Fruit fly (Drosophila melanogaster) whole organism, embryonic: ENCODE results near the gene CG16753.

Experiments used
- CG1024 ChIP-seq: fragments of 200-800 bp; sonication (Bioruptor generic); IDR thresholded peaks from 2 replicates; pipeline ENCODE4 v1.3.6; 2022; ENCODE audit warnings: missing biosample characterization, missing genetic modification characterization
- CG10267 ChIP-seq: fragments of 200-800 bp; sonication (Bioruptor generic); optimal IDR thresholded peaks from 2 replicates; lab custom pipeline; 2018; ENCODE audit warnings: missing biosample characterization, mild to moderate bottlenecking, missing genetic modification characterization, moderate library complexity
- CG10274 ChIP-seq: fragments of 200-800 bp; sonication (Bioruptor generic); optimal IDR thresholded peaks from 3 replicates; lab custom pipeline; 2017; ENCODE audit warnings: missing biosample characterization, mild to moderate bottlenecking, missing genetic modification characterization
- CG13775 ChIP-seq: fragments of 200-800 bp; sonication (Bioruptor generic); optimal IDR thresholded peaks from 3 replicates; lab custom pipeline; 2017; ENCODE audit warnings: missing biosample characterization, mild to moderate bottlenecking, missing genetic modification characterization
- CG14014 ChIP-seq: fragments of 200-800 bp; sonication (Bioruptor generic); IDR thresholded peaks from 2 replicates; pipeline ENCODE4 v1.3.6; 2022; ENCODE audit warnings: missing biosample characterization, missing genetic modification characterization
- CG15696 ChIP-seq: fragments of 200-800 bp; sonication (Bioruptor generic); optimal IDR thresholded peaks from 2 replicates; lab custom pipeline; 2019; ENCODE audit warnings: missing biosample characterization, mild to moderate bottlenecking, missing genetic modification characterization, moderate library complexity
- CG17612 ChIP-seq: fragments of 200-800 bp; sonication (Bioruptor generic); IDR thresholded peaks from 2 replicates; pipeline ENCODE4 v1.3.6; 2022; ENCODE audit warnings: missing biosample characterization, missing genetic modification characterization
- CG17802 ChIP-seq: fragments of 200-800 bp; sonication (Bioruptor generic); optimal IDR thresholded peaks from 2 replicates; lab custom pipeline; 2018; ENCODE audit warnings: missing biosample characterization, mild to moderate bottlenecking, missing genetic modification characterization, moderate library complexity
- CG18764 ChIP-seq: fragments of 200-800 bp; sonication (Bioruptor generic); optimal IDR thresholded peaks from 3 replicates; lab custom pipeline; 2016; ENCODE audit warnings: missing biosample characterization, missing genetic modification characterization
- CG2678 ChIP-seq: fragments of 200-800 bp; sonication (Bioruptor generic); optimal IDR thresholded peaks from 3 replicates; lab custom pipeline; 2019; ENCODE audit warnings: missing biosample characterization, mild to moderate bottlenecking, missing genetic modification characterization, moderate library complexity
- CG32767 ChIP-seq: fragments of 200-800 bp; sonication (Bioruptor generic); IDR thresholded peaks from 2 replicates; pipeline ENCODE4 v1.3.6; 2022; ENCODE audit warnings: missing biosample characterization, missing genetic modification characterization
- CG33213 ChIP-seq: fragments of 200-800 bp; sonication (Bioruptor generic); optimal IDR thresholded peaks from 3 replicates; lab custom pipeline; 2016; ENCODE audit warnings: missing biosample characterization, missing genetic modification characterization
- CG3847 ChIP-seq: fragments of 200-800 bp; sonication (Bioruptor generic); IDR thresholded peaks from 2 replicates; pipeline ENCODE4 v1.3.6; 2022; ENCODE audit warnings: missing biosample characterization, missing genetic modification characterization
- CG4360 ChIP-seq: fragments of 200-800 bp; sonication (Bioruptor generic); IDR thresholded peaks from 2 replicates; pipeline ENCODE4 v1.3.6; 2022; ENCODE audit warnings: missing biosample characterization, missing genetic modification characterization
- CG6683 ChIP-seq: fragments of 200-800 bp; sonication (Bioruptor generic); optimal IDR thresholded peaks from 2 replicates; lab custom pipeline; 2017; ENCODE audit warnings: missing biosample characterization, mild to moderate bottlenecking, missing genetic modification characterization, missing genetic modification reagents
- CG6689 ChIP-seq: fragments of 200-800 bp; sonication (Bioruptor generic); IDR thresholded peaks from 2 replicates; pipeline ENCODE4 v1.3.6; 2022; ENCODE audit warnings: missing biosample characterization, missing genetic modification characterization
- CG7556 ChIP-seq: fragments of 200-800 bp; sonication (Bioruptor generic); optimal IDR thresholded peaks from 2 replicates; lab custom pipeline; 2017; ENCODE audit warnings: missing biosample characterization, mild to moderate bottlenecking, missing genetic modification characterization
- Ets65A ChIP-seq: fragments of 200-800 bp; sonication (Bioruptor generic); peaks from one replicate; lab custom pipeline; 2016; ENCODE audit warnings: missing biosample characterization, missing genetic modification characterization
- H15 ChIP-seq: fragments of 200-800 bp; sonication (Bioruptor generic); IDR thresholded peaks from 3 replicates; pipeline ENCODE4 v1.3.6; 2022; ENCODE audit warnings: missing biosample characterization, missing genetic modification characterization
- HLHmδ ChIP-seq: fragments of 200-800 bp; sonication (Bioruptor generic); optimal IDR thresholded peaks from 2 replicates; lab custom pipeline; 2018; ENCODE audit warnings: missing biosample characterization, mild to moderate bottlenecking, missing genetic modification characterization, moderate library complexity
- Hr39 ChIP-seq: fragments of >200 bp; optimal IDR thresholded peaks from 2 replicates; lab custom pipeline; 2017
- Hr78 ChIP-seq, 2 experiments: fragments of 200-800 bp in 1 of 2; fragments of >200 bp in 1 of 2; sonication (Bioruptor generic) in 1 of 2; optimal IDR thresholded peaks; 2 replicates each; lab custom pipeline; 2017 to 2019; ENCODE audit warnings: missing biosample characterization in 2 of 2, missing genetic modification characterization in 2 of 2, mild to moderate bottlenecking in 1 of 2, moderate library complexity in 1 of 2
- Poxn ChIP-seq: fragments of 200-800 bp; sonication (Bioruptor generic); IDR thresholded peaks from 2 replicates; pipeline ENCODE4 v1.3.6; 2022; ENCODE audit warnings: missing biosample characterization, missing genetic modification characterization
- Rfx ChIP-seq: fragments of 200-800 bp; sonication (Bioruptor generic); IDR thresholded peaks from 2 replicates; pipeline ENCODE4 v1.3.6; 2022; ENCODE audit warnings: missing biosample characterization, missing genetic modification characterization
- Side ChIP-seq: fragments of 200-800 bp; sonication (Bioruptor generic); optimal IDR thresholded peaks from 2 replicates; lab custom pipeline; 2016; ENCODE audit warnings: missing biosample characterization, missing genetic modification characterization
- ab ChIP-seq: fragments of 200-800 bp; sonication (Bioruptor generic); optimal IDR thresholded peaks from 2 replicates; lab custom pipeline; 2016; ENCODE audit warnings: missing biosample characterization, missing genetic modification characterization
- ato ChIP-seq: fragments of 200-800 bp; sonication (Bioruptor generic); IDR thresholded peaks from 2 replicates; pipeline ENCODE4 v1.3.6; 2022; ENCODE audit warnings: missing biosample characterization, missing genetic modification characterization; ENCODE audit not compliant: partially characterized antibody
- crol ChIP-seq: fragments of 200-800 bp; sonication (Bioruptor generic); IDR thresholded peaks from 2 replicates; pipeline ENCODE4 v1.3.6; 2022; ENCODE audit warnings: missing biosample characterization, missing genetic modification characterization
- cwo ChIP-seq: fragments of 200-800 bp; sonication (Bioruptor generic); optimal IDR thresholded peaks from 3 replicates; lab custom pipeline; 2017; ENCODE audit warnings: missing biosample characterization, missing genetic modification characterization, mild to moderate bottlenecking, moderate library complexity, missing genetic modification reagents
- dan ChIP-seq: fragments of 200-800 bp; sonication (Bioruptor generic); IDR thresholded peaks from 2 replicates; pipeline ENCODE4 v1.3.6; 2022; ENCODE audit warnings: missing biosample characterization, missing genetic modification characterization
- dpn ChIP-seq, 2 experiments: fragments of 200-800 bp; sonication (Bioruptor generic); optimal IDR thresholded peaks; 3 replicates each; lab custom pipeline; 2016; ENCODE audit warnings: missing biosample characterization in 2 of 2, missing genetic modification characterization in 2 of 2
- eve ChIP-seq, 2 experiments: fragments of >200 bp; optimal IDR thresholded peaks; 2 replicates each; lab custom pipeline; 2017; ENCODE audit warnings: missing biosample characterization in 2 of 2, missing genetic modification characterization in 2 of 2
- exex ChIP-seq: fragments of 200-800 bp; sonication (Bioruptor generic); optimal IDR thresholded peaks from 4 replicates; lab custom pipeline; 2018; ENCODE audit warnings: missing biosample characterization, mild to moderate bottlenecking, missing genetic modification characterization, moderate library complexity
- fru ChIP-seq: fragments of >200 bp; optimal IDR thresholded peaks from 2 replicates; lab custom pipeline; 2017
- ftz-f1 ChIP-seq: fragments of 200-800 bp; sonication (Bioruptor generic); optimal IDR thresholded peaks from 2 replicates; lab custom pipeline; 2016; ENCODE audit warnings: missing biosample characterization, missing genetic modification characterization
- insv ChIP-seq, 2 experiments: fragments of 200-800 bp; sonication (Bioruptor generic); optimal IDR thresholded peaks; 3 replicates each; lab custom pipeline; 2016 to 2018; ENCODE audit warnings: missing biosample characterization in 2 of 2, missing genetic modification characterization in 2 of 2
- inv ChIP-seq: fragments of 200-800 bp; sonication (Bioruptor generic); IDR thresholded peaks from 2 replicates; pipeline ENCODE4 v1.3.6; 2022; ENCODE audit warnings: missing biosample characterization, missing genetic modification characterization; ENCODE audit not compliant: partially characterized antibody
- klu ChIP-seq: fragments of 200-800 bp; sonication (Bioruptor generic); IDR thresholded peaks from 2 replicates; pipeline ENCODE4 v1.3.6; 2022; ENCODE audit warnings: missing biosample characterization, missing genetic modification characterization
- knrl ChIP-seq: fragments of 200-800 bp; sonication (Bioruptor generic); IDR thresholded peaks from 3 replicates; pipeline ENCODE4 v1.3.6; 2022; ENCODE audit warnings: missing biosample characterization, missing genetic modification characterization; ENCODE audit not compliant: partially characterized antibody
- otp ChIP-seq: fragments of 200-800 bp; sonication (Bioruptor generic); IDR thresholded peaks from 3 replicates; pipeline ENCODE4, ENCODE4 v1.3.6; 2022; ENCODE audit warnings: missing biosample characterization, missing genetic modification characterization
- phol ChIP-seq: fragments of 200-800 bp; sonication (Bioruptor generic); optimal IDR thresholded peaks from 3 replicates; lab custom pipeline; 2018; ENCODE audit warnings: missing biosample characterization, mild to moderate bottlenecking, missing genetic modification characterization, moderate library complexity
- pita ChIP-seq: fragments of 200-800 bp; sonication (Bioruptor generic); optimal IDR thresholded peaks from 2 replicates; lab custom pipeline; 2017; ENCODE audit warnings: missing biosample characterization, mild to moderate bottlenecking, missing genetic modification characterization
- sens ChIP-seq: fragments of 200-800 bp; sonication (Bioruptor generic); peaks from one replicate; lab custom pipeline; 2016; ENCODE audit warnings: missing biosample characterization, missing genetic modification characterization
- sim ChIP-seq: fragments of 200-800 bp; sonication (Bioruptor generic); IDR thresholded peaks from 2 replicates; pipeline ENCODE4 v1.3.6; 2022; ENCODE audit warnings: missing biosample characterization, missing genetic modification characterization
- sr ChIP-seq: fragments of 200-800 bp; sonication (Bioruptor generic); IDR thresholded peaks from 3 replicates; pipeline ENCODE4 v1.3.6; 2022; ENCODE audit warnings: missing biosample characterization, missing genetic modification characterization
- twi ChIP-seq: fragments of 200-800 bp; optimal IDR thresholded peaks from 2 replicates; lab custom pipeline; 2019; ENCODE audit warnings: missing biosample characterization, mild to moderate bottlenecking, missing genetic modification characterization, moderate library complexity
- vvl ChIP-seq: fragments of 200-800 bp; sonication (Bioruptor generic); IDR thresholded peaks from 2 replicates; pipeline ENCODE4 v1.3.6; 2022; ENCODE audit warnings: missing biosample characterization, missing genetic modification characterization

CG16753 gene

DNA sequence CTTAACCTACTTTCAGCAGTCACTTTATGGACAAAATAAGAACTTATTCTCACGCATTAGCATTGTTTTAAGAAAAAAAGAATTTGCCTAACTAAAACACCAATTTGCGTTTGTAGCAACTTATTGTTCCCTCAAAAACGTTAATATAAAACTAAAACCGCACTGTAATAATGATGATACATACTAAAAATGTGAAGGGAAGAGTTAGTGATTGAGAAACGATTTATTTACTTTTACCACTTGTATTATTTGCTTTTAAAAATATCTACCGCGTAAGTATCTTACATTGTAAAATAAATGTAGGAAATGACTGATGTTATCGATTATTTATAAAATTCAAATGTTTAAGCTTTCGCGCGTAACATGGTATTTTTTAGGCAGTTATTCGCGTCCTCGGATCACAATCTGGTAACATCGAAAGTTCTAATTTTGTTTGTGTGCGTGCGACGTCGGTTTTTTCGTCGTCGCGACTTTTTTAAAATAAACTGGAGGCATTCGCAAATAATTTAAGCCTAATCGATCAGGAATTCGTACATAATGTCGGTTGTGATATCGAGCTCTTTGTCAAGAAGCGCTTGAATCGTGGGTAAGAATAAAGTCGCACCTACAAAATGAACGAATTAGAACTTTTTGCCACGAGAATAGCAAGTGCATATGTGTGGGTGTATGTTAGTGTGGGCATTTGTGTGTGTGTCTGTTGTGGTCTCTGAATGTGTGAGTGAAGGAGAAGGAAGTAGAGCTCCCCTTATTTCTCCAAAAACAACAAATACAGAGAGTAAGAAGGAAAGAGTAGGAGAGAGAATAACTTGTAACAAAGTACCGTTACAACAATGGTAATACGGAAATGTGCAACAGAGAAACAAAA is 19.9 kb upstream of the CG16753 start, which contains the start of gene CG2162 (continued):
- TF ChIP-seq twi (tag; lab: Kevin White, UChicago), result no peak
- no peak for TF ChIP-seq Hr78 (GFP tag; optimal IDR thresholded peaks at IDR 0.05; lab: Kevin White, UChicago)
- TF ChIP-seq Hr39 (lab: Kevin White, UChicago), result no peak
- TF ChIP-seq ato (GFP tag; lab: Robert Waterston, UW), result no peak
- no peak for TF ChIP-seq CG18764
- no peak for TF ChIP-seq CG7556 (GFP tag; lab: Kevin White, UChicago)
- TF ChIP-seq CG1024 (GFP tag; lab: Robert Waterston, UW), result no peak
- no peak for TF ChIP-seq CG32767 (GFP tag; lab: Robert Waterston, UW)
- TF ChIP-seq Rfx (GFP tag; lab: Robert Waterston, UW), result no peak

DNA sequence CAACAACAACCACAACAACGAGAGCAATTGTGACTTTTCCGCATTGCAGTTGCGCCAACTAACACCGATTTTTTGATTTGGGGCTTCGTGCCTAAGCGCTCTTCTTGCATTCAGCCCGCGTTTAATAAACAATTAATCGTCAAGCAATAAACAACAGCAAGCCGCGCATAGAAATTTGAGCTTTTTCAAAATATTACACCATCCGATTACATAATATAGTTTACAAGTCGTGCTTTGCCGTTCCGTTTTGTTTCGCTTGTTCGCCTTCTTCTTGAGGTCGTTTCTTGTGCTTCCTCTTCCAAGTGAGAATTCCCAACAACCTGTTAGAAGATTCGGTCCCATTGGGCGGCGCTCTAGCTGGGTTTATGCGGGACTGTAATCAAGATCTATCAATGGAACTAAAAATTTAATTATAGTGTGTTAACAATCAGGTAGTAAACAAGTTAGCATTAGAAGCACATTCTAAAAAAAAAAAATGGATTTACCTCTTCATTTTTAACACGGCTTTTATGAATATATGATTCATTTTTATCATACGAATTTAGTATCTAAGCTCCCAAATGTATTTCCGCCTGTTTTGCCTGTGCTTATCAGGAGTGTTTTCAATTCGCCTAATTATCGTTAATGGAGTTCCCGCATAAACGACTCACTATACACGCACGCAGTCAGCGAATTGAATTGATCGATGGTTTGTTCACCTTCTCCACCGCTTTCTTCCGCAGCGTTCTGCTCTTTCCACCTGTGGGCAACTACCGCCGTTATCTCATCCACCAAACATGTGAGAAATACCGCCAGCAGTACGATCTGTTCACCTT is 18.9 kb upstream of the CG16753 start:
- TF ChIP-seq CG6683 (GFP tag; lab: Kevin White, UChicago), result peak; percentile 74
- TF ChIP-seq CG6689, result peak; percentile 84
- TF ChIP-seq inv (GFP tag; lab: Robert Waterston, UW), result no peak
- peak; percentile 84 for TF ChIP-seq cwo
- peak; percentile 97 for TF ChIP-seq sens
- TF ChIP-seq dpn (GFP tag; optimal IDR thresholded peaks at IDR 0.05; lab: Kevin White, UChicago), result peak; percentile 78 to 79
- no peak for TF ChIP-seq ftz-f1 (GFP tag; lab: Kevin White, UChicago)
- TF ChIP-seq exex (tag; lab: Kevin White, UChicago), result peak; percentile 60
- peak; percentile 84 for TF ChIP-seq CG3847 (GFP tag; lab: Robert Waterston, UW)
- no peak for TF ChIP-seq crol
- no peak for TF ChIP-seq knrl (GFP tag; lab: Robert Waterston, UW)
- TF ChIP-seq H15 (GFP tag; lab: Robert Waterston, UW), result peak; percentile 6; the same call in 1 of the 3 replicates
- TF ChIP-seq ab, result no peak
- no peak for TF ChIP-seq CG4360 (GFP tag; lab: Robert Waterston, UW)
- no peak for TF ChIP-seq fru (lab: Kevin White, UChicago)
- peak; percentile 94 for TF ChIP-seq CG2678 (tag; lab: Kevin White, UChicago)
- TF ChIP-seq CG10274 (GFP tag; lab: Kevin White, UChicago), result peak; percentile 62
- no peak for TF ChIP-seq sr
- no peak for TF ChIP-seq klu (GFP tag; lab: Robert Waterston, UW)
- TF ChIP-seq dan (GFP tag; lab: Robert Waterston, UW), result no peak
- TF ChIP-seq CG15696 (tag; lab: Kevin White, UChicago), result peak; percentile 88
- peak; percentile 68 for TF ChIP-seq otp (GFP tag; lab: Robert Waterston, UW)
- TF ChIP-seq CG13775, result peak; percentile 84
- TF ChIP-seq Ets65A (GFP tag; lab: Kevin White, UChicago), result peak; percentile 71
- TF ChIP-seq eve (GFP tag; optimal IDR thresholded peaks at IDR 0.05; lab: Kevin White, UChicago), result peak in 1 of 2 experiments; percentile 9
- TF ChIP-seq Poxn (GFP tag; lab: Robert Waterston, UW), result no peak
- no peak for TF ChIP-seq CG17612 (GFP tag; lab: Robert Waterston, UW)
- TF ChIP-seq vvl, result peak; percentile 67
- TF ChIP-seq CG10267, result peak; percentile 88
- TF ChIP-seq CG14014 (GFP tag; lab: Robert Waterston, UW), result peak; percentile 83
- peak; percentile 86 for TF ChIP-seq Side (GFP tag; lab: Kevin White, UChicago)
- peak; percentile 88 for TF ChIP-seq phol
- TF ChIP-seq CG33213, result peak; percentile 70
- no peak for TF ChIP-seq HLHmδ
- TF ChIP-seq sim (GFP tag; lab: Robert Waterston, UW), result peak; percentile 55
- TF ChIP-seq insv (GFP tag; optimal IDR thresholded peaks at IDR 0.05; lab: Kevin White, UChicago), result peak in 1 of 2 experiments; percentile 60
- TF ChIP-seq pita (GFP tag; lab: Kevin White, UChicago), result no peak
- peak; percentile 51 for TF ChIP-seq CG17802
